Fruit fly (Drosophila melanogaster): ENCODE measurements around the gene NP15.6.

Gene NP15.6

DNA sequence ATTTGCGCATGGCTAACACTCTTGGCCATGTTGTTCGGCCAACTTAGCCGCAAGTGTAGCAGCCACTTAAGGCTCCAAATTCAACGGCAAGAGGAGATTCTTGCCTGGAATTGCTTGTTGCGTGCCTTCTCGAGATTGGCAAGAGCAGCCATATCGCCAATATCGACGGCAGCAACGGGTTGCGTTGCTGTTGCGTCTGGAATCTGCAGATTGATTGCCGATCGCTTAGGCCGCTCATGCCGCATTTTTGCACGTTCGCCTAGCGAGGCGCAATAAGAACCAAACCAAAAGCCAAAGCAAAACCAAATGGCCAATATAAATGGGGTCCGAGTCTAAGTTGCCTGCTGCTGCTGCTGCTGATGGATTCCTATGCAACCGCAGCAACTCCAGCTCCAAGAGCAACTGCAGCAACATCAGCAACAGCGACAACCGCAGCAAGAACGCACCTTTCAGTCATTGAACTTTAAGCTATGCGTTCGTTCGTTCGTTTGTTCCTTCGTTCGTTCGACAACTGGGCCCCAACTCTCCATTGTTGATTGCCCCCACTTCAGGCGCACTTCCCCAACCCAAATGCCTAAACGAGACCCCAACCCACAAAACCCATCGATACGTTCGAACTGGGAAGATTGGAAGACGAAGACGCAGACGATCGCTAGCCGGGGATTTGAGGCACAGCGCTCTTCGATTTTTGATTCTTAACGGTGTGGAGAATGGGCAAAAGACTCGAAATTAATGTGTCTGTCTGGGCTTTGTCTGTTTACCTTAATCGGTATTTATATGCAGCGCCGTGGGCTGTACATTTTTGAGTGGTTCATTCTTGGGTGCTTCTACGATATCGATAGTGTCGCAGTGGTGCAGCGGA, 38.0 kb upstream of the NP15.6 start (continued):
- TF ChIP-seq CG13894 (tag; optimal IDR thresholded peaks at IDR 0.05) (no peak), kni (GFP tag; optimal IDR thresholded peaks at IDR 0.05) (peak; percentile 89), CG18476 (GFP tag; optimal IDR thresholded peaks at IDR 0.05) (no peak), CG11247 (GFP tag; IDR thresholded peaks at IDR 0.05) (no peak), grn (GFP tag; optimal IDR thresholded peaks at IDR 0.05) (peak; percentile 44), CG10462 (GFP tag; optimal IDR thresholded peaks at IDR 0.05) (no peak), oc (tag; optimal IDR thresholded peaks at IDR 0.05) (peak; percentile 22), CG1832 (GFP tag; optimal IDR thresholded peaks at IDR 0.05) (no peak), YL-1 (GFP tag; optimal IDR thresholded peaks at IDR 0.05) (no peak), abd-A (tag; optimal IDR thresholded peaks at IDR 0.05) (peak; percentile 67), da (GFP tag; optimal IDR thresholded peaks at IDR 0.05) (no peak), CTCF (GFP tag; optimal IDR thresholded peaks at IDR 0.05) (no peak), bcd (GFP tag; optimal IDR thresholded peaks at IDR 0.05) (no peak), zfh1 (GFP tag; IDR thresholded peaks at IDR 0.05) (0 out of 3 replicates have a peak, but pooled peaks have one; percentile 33), pros (GFP tag; optimal IDR thresholded peaks at IDR 0.05) (peak; percentile 57), cad (GFP tag; optimal IDR thresholded peaks at IDR 0.05) (no peak)

DNA sequence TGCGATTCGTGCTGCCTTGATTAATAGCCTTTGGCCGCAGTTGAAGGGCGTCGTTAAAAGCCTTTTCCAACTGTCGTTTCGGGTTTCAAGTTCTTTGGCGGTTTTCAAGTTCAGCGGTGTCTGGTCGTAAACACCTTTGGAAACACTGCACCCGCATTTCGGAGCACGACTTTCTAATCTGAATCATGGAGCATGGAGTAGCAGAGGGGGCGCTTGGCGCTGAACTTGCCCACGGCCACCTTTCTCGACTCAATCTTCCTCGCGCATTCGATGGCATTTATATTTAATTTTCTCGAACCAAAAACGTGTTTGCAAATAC, 37.4 kb upstream of the NP15.6 start:
- TF ChIP-seq D (optimal IDR thresholded peaks at IDR 0.05): peak; percentile 47
- TF ChIP-seq D (GFP tag; optimal IDR thresholded peaks at IDR 0.05): no peak
- no peak for TF ChIP-seq CG9727 (GFP tag; optimal IDR thresholded peaks at IDR 0.05)
- TF ChIP-seq disco-r (GFP tag; optimal IDR thresholded peaks at IDR 0.05): no peak
- no peak for TF ChIP-seq vfl (GFP tag; optimal IDR thresholded peaks at IDR 0.05)
- TF ChIP-seq gcm (GFP tag; optimal IDR thresholded peaks at IDR 0.05): peak; percentile 59
- TF ChIP-seq Blimp-1 (GFP tag; optimal IDR thresholded peaks at IDR 0.05): peak; percentile 12
- TF ChIP-seq kni (GFP tag; optimal IDR thresholded peaks at IDR 0.05): peak; percentile 57
- no peak for TF ChIP-seq tx (GFP tag; optimal IDR thresholded peaks at IDR 0.05)
- peak; percentile 16 for TF ChIP-seq abd-A (tag; optimal IDR thresholded peaks at IDR 0.05)
- TF ChIP-seq CG1647 (GFP tag; optimal IDR thresholded peaks at IDR 0.05): no peak

DNA sequence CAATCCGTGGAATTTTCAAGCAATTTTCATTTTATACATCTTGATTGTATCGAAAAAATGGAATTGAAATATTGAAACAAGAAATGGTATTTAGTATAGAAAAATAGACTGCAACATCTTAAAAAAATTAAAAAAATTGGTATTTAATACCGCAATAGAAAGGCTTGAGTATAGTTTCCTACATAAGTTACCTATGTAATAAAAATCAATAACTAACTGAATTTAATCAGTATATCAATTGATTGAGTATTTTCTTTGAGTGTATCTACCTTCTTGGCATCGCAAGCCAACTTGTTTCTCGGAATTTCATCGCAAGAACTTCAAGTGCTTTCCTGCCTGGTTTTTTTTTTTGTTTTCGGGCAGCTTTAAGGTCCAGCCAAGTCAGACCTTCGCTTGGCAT, 36.7 kb upstream of the NP15.6 start:
- TF ChIP-seq dan (GFP tag; IDR thresholded peaks at IDR 0.05) (no peak), grau (tag; optimal IDR thresholded peaks at IDR 0.05) (peak; percentile 1), CG18011 (GFP tag; optimal IDR thresholded peaks at IDR 0.05) (no peak), Dip2 (GFP tag; IDR thresholded peaks at IDR 0.05) (no peak), CG17385 (GFP tag; optimal IDR thresholded peaks at IDR 0.05) (peak; percentile 2), CG8478 (optimal IDR thresholded peaks at IDR 0.05) (no peak), Hr51 (GFP tag; optimal IDR thresholded peaks at IDR 0.05) (peak in 1 of 2 experiments; percentile 33), CG31441 (GFP tag; IDR thresholded peaks at IDR 0.05) (peak; percentile 36; the same call in 1 of the 2 replicates), luna (GFP tag; optimal IDR thresholded peaks at IDR 0.05) (no peak), gcm (GFP tag; optimal IDR thresholded peaks at IDR 0.05) (no peak), CG7372 (GFP tag; IDR thresholded peaks at IDR 0.05) (no peak), Kr (GFP tag; optimal IDR thresholded peaks at IDR 0.05) (no peak), tin (GFP tag; optimal IDR thresholded peaks at IDR 0.05) (no peak), row (GFP tag; IDR thresholded peaks at IDR 0.05) (no peak), Sox102F (GFP tag; optimal IDR thresholded peaks at IDR 0.05) (peak; percentile 18), CG7839 (tag; optimal IDR thresholded peaks at IDR 0.05) (peak; percentile 13), NC2α (GFP tag; optimal IDR thresholded peaks at IDR 0.05) (no peak), ranshi (GFP tag; IDR thresholded peaks at IDR 0.05) (no peak), CG7556 (GFP tag; optimal IDR thresholded peaks at IDR 0.05) (peak; percentile 27), prd (optimal IDR thresholded peaks at IDR 0.05) (no peak), prd (GFP tag; IDR thresholded peaks at IDR 0.05) (peak; percentile 30; the same call in 1 of the 3 replicates), NFAT (GFP tag; IDR thresholded peaks at IDR 0.05) (no peak), wdn (GFP tag; IDR thresholded peaks at IDR 0.05) (no peak), fd64A (GFP tag; optimal IDR thresholded peaks at IDR 0.05) (no peak), CoRest (tag; optimal IDR thresholded peaks at IDR 0.05) (peak; percentile 28), HLH3B (GFP tag; IDR thresholded peaks at IDR 0.05) (no peak)

Data from whole organism, embryonic.